Worm (Caenorhabditis elegans): ENCODE data around the gene odr-8.

odr-8 gene

ce11 chrIV:6631704-6632272 lies 49.3 kb upstream of the odr-8 start, which contains the start of the genes cest-5.1 and C01B10.9 (continued):
- TF ChIP-seq zip-2 (tag; optimal IDR thresholded peaks at IDR 0.05) (peak; percentile 4), set-16 (GFP tag; IDR thresholded peaks at IDR 0.05) (no peak), arid-1 (GFP tag; conservative IDR thresholded peaks at IDR 0.05) (no peak), sdz-12 (GFP tag; optimal IDR thresholded peaks at IDR 0.05) (no peak)

DNA sequence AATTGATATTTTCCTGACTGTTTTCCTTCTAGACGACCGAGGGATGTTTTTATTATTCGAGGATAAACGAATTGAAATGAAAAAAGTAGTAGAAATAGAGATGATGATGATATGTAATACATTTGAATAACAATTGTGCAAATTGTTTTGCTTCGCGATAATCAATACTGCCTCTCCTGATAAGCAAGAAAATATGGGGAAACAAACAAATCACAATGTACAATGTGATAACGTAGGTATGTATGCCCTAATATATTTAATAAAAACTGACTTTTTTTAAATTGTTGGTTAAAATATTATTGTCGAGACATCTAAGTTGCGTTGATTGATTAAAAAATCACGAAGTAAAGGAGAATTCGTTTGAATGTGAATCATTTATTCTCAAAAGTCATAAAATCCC lies 45.3 kb upstream of the odr-8 start, which contains the start of gene cest-5.2:
cest-5.2 (minus strand) TSS at position 128 of the 400 bp plus-strand sequence.
- TF ChIP-seq D1046.2 (GFP tag; IDR thresholded peaks at IDR 0.05) (no peak), pha-4 (GFP tag; IDR thresholded peaks at IDR 0.05) (no peak), pha-4 (tag; optimal IDR thresholded peaks at IDR 0.05) (no peak), F49E8.2 (tag; optimal IDR thresholded peaks at IDR 0.05; ENCODE audit: borderline replicate concordance) (no peak), F26F4.8 (GFP tag; conservative IDR thresholded peaks at IDR 0.05) (no peak), spr-1 (tag; optimal IDR thresholded peaks at IDR 0.05) (no peak), dve-1 (tag; optimal IDR thresholded peaks at IDR 0.05; ENCODE audit: insufficient read depth) (peak; percentile 51), Y5F2A.4 (GFP tag; optimal IDR thresholded peaks at IDR 0.05) (no peak), nhr-28 (tag; optimal IDR thresholded peaks at IDR 0.05) (peak; percentile 54), cey-2 (tag; optimal IDR thresholded peaks at IDR 0.05; ENCODE audit: borderline replicate concordance, insufficient read depth) (no peak), pqm-1 (tag; optimal IDR thresholded peaks at IDR 0.05) (peak; percentile 68), ztf-11 (tag; optimal IDR thresholded peaks at IDR 0.05) (no peak), nhr-25 (tag; optimal IDR thresholded peaks at IDR 0.05; ENCODE audit: borderline replicate concordance, insufficient read depth) (no peak), madf-9 (GFP tag; conservative IDR thresholded peaks at IDR 0.05) (no peak), jun-1 (tag; optimal IDR thresholded peaks at IDR 0.05) (no peak), aly-2 (tag; optimal IDR thresholded peaks at IDR 0.05) (no peak), snpc-4 (tag; optimal IDR thresholded peaks at IDR 0.05) (no peak), madf-5 (GFP tag; IDR thresholded peaks at IDR 0.05) (no peak), T20F7.1 (GFP tag; optimal IDR thresholded peaks at IDR 0.05) (no peak), nhr-102 (tag; optimal IDR thresholded peaks at IDR 0.05) (peak; percentile 5), daf-16 (GFP tag; optimal IDR thresholded peaks at IDR 0.05) (no peak), daf-16 (tag; optimal IDR thresholded peaks at IDR 0.05) (peak; percentile 81), lim-7 (GFP tag; IDR thresholded peaks at IDR 0.05) (no peak), nhr-11 (tag; optimal IDR thresholded peaks at IDR 0.05) (no peak), sdz-12 (GFP tag; optimal IDR thresholded peaks at IDR 0.05) (no peak), nhr-41 (GFP tag; IDR thresholded peaks at IDR 0.05) (no peak), F10B5.3 (tag; optimal IDR thresholded peaks at IDR 0.05) (no peak)

ce11 chrIV:6623390-6623789 lies 40.9 kb upstream of the odr-8 start, which contains the start of gene C01B10.44:
C01B10.44 (plus strand) TSS chrIV:6623690.
- no peak for TF ChIP-seq attf-4 (tag; optimal IDR thresholded peaks at IDR 0.05)
- TF ChIP-seq T26A8.4 (GFP tag; IDR thresholded peaks at IDR 0.05): no peak
- TF ChIP-seq mep-1 (tag; optimal IDR thresholded peaks at IDR 0.05): no peak
- no peak for TF ChIP-seq arid-1 (GFP tag; conservative IDR thresholded peaks at IDR 0.05)
- TF ChIP-seq gei-8 (GFP tag; optimal IDR thresholded peaks at IDR 0.05): no peak
- TF ChIP-seq nhr-102 (tag; optimal IDR thresholded peaks at IDR 0.05): no peak
- no peak for TF ChIP-seq F37D6.2 (tag; optimal IDR thresholded peaks at IDR 0.05)
- TF ChIP-seq aha-1 (tag): no peak
- no peak for TF ChIP-seq lin-13 (GFP tag; optimal IDR thresholded peaks at IDR 0.05)
- no peak for TF ChIP-seq zfp-3 (GFP tag; conservative IDR thresholded peaks at IDR 0.05)
- TF ChIP-seq fos-1 (tag; optimal IDR thresholded peaks at IDR 0.05): no peak
- TF ChIP-seq hif-1 (tag; optimal IDR thresholded peaks at IDR 0.05): no peak
- TF ChIP-seq nhr-76 (tag; optimal IDR thresholded peaks at IDR 0.05): no peak
- no peak for TF ChIP-seq php-3 (GFP tag; IDR thresholded peaks at IDR 0.05)
- no peak for TF ChIP-seq ztf-11 (tag; optimal IDR thresholded peaks at IDR 0.05)
- no peak for TF ChIP-seq daf-19 (GFP tag; conservative IDR thresholded peaks at IDR 0.05)
- no peak for TF ChIP-seq egl-27 (tag; optimal IDR thresholded peaks at IDR 0.05)
- TF ChIP-seq ceh-28 (tag; optimal IDR thresholded peaks at IDR 0.05): no peak
